Fruit fly (Drosophila melanogaster): ENCODE results near the gene CG10864.

Gene CG10864

dm6 chr3R:18456196-18456781, 44.9 kb upstream of the CG10864 start (continued):
- TF ChIP-seq CG18619 (GFP tag; optimal IDR thresholded peaks at IDR 0.05) (peak; percentile 21), Hmx (GFP tag; optimal IDR thresholded peaks at IDR 0.05) (no peak), onecut (GFP tag; IDR thresholded peaks at IDR 0.05) (no peak), CG7839 (tag; optimal IDR thresholded peaks at IDR 0.05) (peak; percentile 64), gfzf (GFP tag; optimal IDR thresholded peaks at IDR 0.05) (no peak), CG6813 (GFP tag; optimal IDR thresholded peaks at IDR 0.05) (no peak), Hr51 (GFP tag; optimal IDR thresholded peaks at IDR 0.05) (peak; percentile 43 to 65), CG7928 (GFP tag; optimal IDR thresholded peaks at IDR 0.05) (no peak), Asciz (GFP tag; optimal IDR thresholded peaks at IDR 0.05) (no peak), CG16815 (GFP tag; optimal IDR thresholded peaks at IDR 0.05) (peak; percentile 19), Fer1 (GFP tag; optimal IDR thresholded peaks at IDR 0.05) (no peak), CG4617 (GFP tag; optimal IDR thresholded peaks at IDR 0.05; ENCODE audit: borderline replicate concordance) (no peak), CG4282 (GFP tag; optimal IDR thresholded peaks at IDR 0.05) (no peak), zen2 (GFP tag; IDR thresholded peaks at IDR 0.05; ENCODE audit: partially characterized antibody) (no peak), Camta (GFP tag; optimal IDR thresholded peaks at IDR 0.05) (no peak), pita (GFP tag; optimal IDR thresholded peaks at IDR 0.05) (no peak), gt (GFP tag; IDR thresholded peaks at IDR 0.05) (no peak), MTF-1 (GFP tag; optimal IDR thresholded peaks at IDR 0.05; ENCODE audit: borderline replicate concordance) (no peak), ro (GFP tag; IDR thresholded peaks at IDR 0.05) (no peak), bcd (GFP tag; optimal IDR thresholded peaks at IDR 0.05) (peak; percentile 30), CG17328 (GFP tag; IDR thresholded peaks at IDR 0.05) (peak; percentile 53; the same call in 1 of the 2 replicates), Med (GFP tag) (peak; percentile 83), ewg (GFP tag; optimal IDR thresholded peaks at IDR 0.05) (no peak), CG18764 (GFP tag; optimal IDR thresholded peaks at IDR 0.05) (peak; percentile 9), ac (GFP tag; optimal IDR thresholded peaks at IDR 0.05) (no peak), Hand (GFP tag; optimal IDR thresholded peaks at IDR 0.05) (no peak), gsb (GFP tag; IDR thresholded peaks at IDR 0.05) (no peak), H15 (GFP tag; IDR thresholded peaks at IDR 0.05) (no peak), oc (tag; optimal IDR thresholded peaks at IDR 0.05) (no peak), CG10321 (GFP tag; IDR thresholded peaks at IDR 0.05) (peak; percentile 17; the same call in 1 of the 2 replicates), CG2678 (tag; optimal IDR thresholded peaks at IDR 0.05) (no peak), gsb-n (tag; optimal IDR thresholded peaks at IDR 0.05) (no peak), bigmax (GFP tag; optimal IDR thresholded peaks at IDR 0.05) (no peak), Hr78 (GFP tag; optimal IDR thresholded peaks at IDR 0.05) (no peak), Bdp1 (GFP tag; optimal IDR thresholded peaks at IDR 0.05) (peak; percentile 5)

- TF ChIP-seq mirr (GFP tag; optimal IDR thresholded peaks at IDR 0.05) (peak; percentile 2), Adf1 (GFP tag; IDR thresholded peaks at IDR 0.05) (peak; percentile 96), grn (GFP tag; optimal IDR thresholded peaks at IDR 0.05) (peak; percentile 12), Hr78 (GFP tag; optimal IDR thresholded peaks at IDR 0.05) (peak in 1 of 2 experiments; percentile 38), GATAe (GFP tag; conservative IDR thresholded peaks at IDR 0.05) (0 out of 2 replicates have a peak, but pooled peaks have one; percentile 42), CG2120 (GFP tag; optimal IDR thresholded peaks at IDR 0.05) (no peak), cwo (GFP tag; optimal IDR thresholded peaks at IDR 0.05) (peak; percentile 32), CG3163 (GFP tag; optimal IDR thresholded peaks at IDR 0.05) (peak; percentile 46), jigr1 (GFP tag; IDR thresholded peaks at IDR 0.05) (no peak), rib (GFP tag; IDR thresholded peaks at IDR 0.05) (peak; percentile 54; the same call in 1 of the 2 replicates), CG8388 (GFP tag; optimal IDR thresholded peaks at IDR 0.05) (no peak), CG18599 (GFP tag; optimal IDR thresholded peaks at IDR 0.05) (peak; percentile 11), cg (GFP tag; optimal IDR thresholded peaks at IDR 0.05) (peak; percentile 31), exex (tag; optimal IDR thresholded peaks at IDR 0.05) (peak; percentile 73), CG13624 (GFP tag; optimal IDR thresholded peaks at IDR 0.05) (peak; percentile 25)
Measured at dm6 chr3R:18449896-18450637, 38.6 kb upstream of the CG10864 start.

Measured in whole organism, embryonic.